Worm (Caenorhabditis elegans): Measurements from ENCODE around the gene C34E11.4.

DNA sequence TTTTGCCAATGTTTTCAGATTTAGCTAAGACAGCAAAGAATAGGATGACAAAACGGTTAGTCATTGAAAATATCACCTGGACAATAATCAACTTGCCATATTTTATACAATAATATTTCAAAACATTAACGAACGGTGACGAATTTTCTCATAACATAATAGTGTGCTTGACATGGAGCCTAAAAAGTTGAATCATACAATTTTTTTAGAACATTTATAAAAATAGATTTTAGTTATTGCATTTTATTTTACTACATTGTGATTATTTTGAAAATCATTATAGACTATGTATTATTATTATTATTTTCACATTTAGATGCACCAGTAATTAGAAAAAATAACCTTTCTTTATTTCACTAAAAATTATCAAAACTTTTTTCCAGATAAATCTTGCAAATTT is 44.6 kb downstream of the C34E11.4 start, which contains the start of gene F54F7.9:
- TF ChIP-seq him-1 (tag; optimal IDR thresholded peaks at IDR 0.05) (no peak), W03F9.2 (tag; optimal IDR thresholded peaks at IDR 0.05) (no peak), dao-5 (tag; optimal IDR thresholded peaks at IDR 0.05) (no peak)

Data from whole organism, L4/young adult.